Worm (Caenorhabditis elegans): ENCODE data around the gene nlp-51.

- no peak for TF ChIP-seq K02D7.2 (tag; optimal IDR thresholded peaks at IDR 0.05)
- no peak for TF ChIP-seq ttx-3 (tag; optimal IDR thresholded peaks at IDR 0.05)
- TF ChIP-seq ama-1 (optimal IDR thresholded peaks at IDR 0.05) = no peak
- TF ChIP-seq zip-5 (tag; optimal IDR thresholded peaks at IDR 0.05) = no peak
- no peak for TF ChIP-seq pqm-1 (tag; optimal IDR thresholded peaks at IDR 0.05)
- TF ChIP-seq madf-2 (tag; optimal IDR thresholded peaks at IDR 0.05) = no peak
These were observed 7.3 kb downstream of the nlp-51 start, which contains the start of gene T24F1.7 for ce11 chrII:11312223-11312622.

Measured in whole organism, late embryonic.